Worm (Caenorhabditis elegans): Measurements from ENCODE around the gene C04G2.10.

DNA sequence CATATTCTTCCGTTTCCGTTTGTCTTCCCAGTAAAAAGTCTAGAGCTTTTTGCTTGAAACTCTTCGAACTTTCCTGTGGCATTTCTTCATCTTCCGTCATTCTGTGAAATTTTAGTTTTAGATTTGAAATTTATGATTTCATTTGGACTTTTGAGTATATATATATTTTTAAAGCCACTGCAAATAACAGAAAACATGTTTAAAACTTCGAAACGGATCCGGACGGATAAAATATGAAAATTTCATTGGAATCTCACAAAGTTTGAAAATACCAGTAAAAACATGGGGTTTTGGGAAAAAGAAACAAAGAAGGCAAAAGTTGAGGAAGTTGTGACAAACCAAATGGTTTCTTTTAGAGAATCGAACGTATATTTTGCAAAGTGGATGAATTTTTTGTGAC, 33.7 kb downstream of the C04G2.10 start, which contains the start of gene pigs-1:
- TF ChIP-seq fkh-10 (GFP tag; optimal IDR thresholded peaks at IDR 0.05), result no peak
- TF ChIP-seq dmd-4 (tag; optimal IDR thresholded peaks at IDR 0.05; ENCODE audit: borderline replicate concordance), result no peak
- TF ChIP-seq pros-1 (tag; optimal IDR thresholded peaks at IDR 0.05), result no peak
- no peak for TF ChIP-seq nhr-11 (tag; optimal IDR thresholded peaks at IDR 0.05)
- no peak for TF ChIP-seq unc-3 (GFP tag; conservative IDR thresholded peaks at IDR 0.05)
- TF ChIP-seq unc-3 (tag; optimal IDR thresholded peaks at IDR 0.05), result no peak
- TF ChIP-seq ceh-31 (tag; optimal IDR thresholded peaks at IDR 0.05), result no peak
- TF ChIP-seq F13H6.1 (tag; optimal IDR thresholded peaks at IDR 0.05), result no peak
- no peak for TF ChIP-seq pha-4 (tag; optimal IDR thresholded peaks at IDR 0.05)
